Worm (Caenorhabditis elegans) whole organism, L1 larva: Measurements from ENCODE around the gene VC5.2.

Experiments
- F16B12.6 ChIP-seq: fragments of 150-350 bp; optimal IDR thresholded peaks from 2 replicates; lab custom pipeline; 2014; ENCODE audit warnings: missing biosample characterization, missing genetic modification characterization
- ama-1 ChIP-seq: fragments of 150-350 bp; optimal IDR thresholded peaks from 2 replicates; lab custom pipeline; 2014
- ceh-8 ChIP-seq: fragments of 200-800 bp; sonication (Bioruptor generic); optimal IDR thresholded peaks from 2 replicates; lab custom pipeline; 2018; ENCODE audit warnings: mild to moderate bottlenecking, missing genetic modification characterization, moderate library complexity, missing compliant biosample characterization
- ceh-88 ChIP-seq: fragments of 200-800 bp; sonication (Bioruptor generic); IDR thresholded peaks from 2 replicates; pipeline ENCODE4 v1.3.6; 2022; ENCODE audit warnings: missing genetic modification characterization, missing compliant biosample characterization
- efl-3 ChIP-seq: fragments of 200-800 bp; sonication (Bioruptor generic); optimal IDR thresholded peaks from 2 replicates; lab custom pipeline; 2018; ENCODE audit warnings: mild to moderate bottlenecking, missing genetic modification characterization, missing compliant biosample characterization
- egl-27 ChIP-seq, 2 experiments: fragments of 150-350 bp in 1 of 2; sonication (generic microtip); optimal IDR thresholded peaks; 3 replicates each; lab custom pipeline; 2017 to 2018; ENCODE audit warnings: missing biosample characterization in 2 of 2, missing genetic modification characterization in 2 of 2, missing genetic modification reagents in 2 of 2
- lsy-2 ChIP-seq, 2 experiments: fragments of 150-350 bp; optimal IDR thresholded peaks; 2 replicates each; lab custom pipeline; 2014; ENCODE audit warnings: missing biosample characterization in 2 of 2, missing genetic modification characterization in 2 of 2
- nhr-11 ChIP-seq: fragments of 150-350 bp; optimal IDR thresholded peaks from 2 replicates; lab custom pipeline; 2014; ENCODE audit warnings: missing biosample characterization, missing genetic modification characterization
- skn-1 ChIP-seq: fragments of 150-350 bp; optimal IDR thresholded peaks from 2 replicates; lab custom pipeline; 2014; ENCODE audit warnings: missing biosample characterization, missing genetic modification characterization
- swsn-7 ChIP-seq: sonication (generic microtip); optimal IDR thresholded peaks from 2 replicates; lab custom pipeline; 2016; ENCODE audit warnings: missing genetic modification characterization, missing compliant biosample characterization
- tbx-2 ChIP-seq: sonication (generic microtip); optimal IDR thresholded peaks from 2 replicates; lab custom pipeline; 2016; ENCODE audit warnings: missing genetic modification characterization, missing compliant biosample characterization
- unc-130 ChIP-seq: fragments of 150-350 bp; optimal IDR thresholded peaks from 2 replicates; lab custom pipeline; 2017; ENCODE audit warnings: missing biosample characterization, missing genetic modification characterization, inconsistent platforms
- ztf-11 ChIP-seq, 2 experiments: sonication (generic microtip); optimal IDR thresholded peaks; 2 replicates each; lab custom pipeline; 2016 to 2017; ENCODE audit warnings: missing genetic modification characterization in 2 of 2, missing biosample characterization in 1 of 2, missing compliant biosample characterization in 1 of 2

DNA sequence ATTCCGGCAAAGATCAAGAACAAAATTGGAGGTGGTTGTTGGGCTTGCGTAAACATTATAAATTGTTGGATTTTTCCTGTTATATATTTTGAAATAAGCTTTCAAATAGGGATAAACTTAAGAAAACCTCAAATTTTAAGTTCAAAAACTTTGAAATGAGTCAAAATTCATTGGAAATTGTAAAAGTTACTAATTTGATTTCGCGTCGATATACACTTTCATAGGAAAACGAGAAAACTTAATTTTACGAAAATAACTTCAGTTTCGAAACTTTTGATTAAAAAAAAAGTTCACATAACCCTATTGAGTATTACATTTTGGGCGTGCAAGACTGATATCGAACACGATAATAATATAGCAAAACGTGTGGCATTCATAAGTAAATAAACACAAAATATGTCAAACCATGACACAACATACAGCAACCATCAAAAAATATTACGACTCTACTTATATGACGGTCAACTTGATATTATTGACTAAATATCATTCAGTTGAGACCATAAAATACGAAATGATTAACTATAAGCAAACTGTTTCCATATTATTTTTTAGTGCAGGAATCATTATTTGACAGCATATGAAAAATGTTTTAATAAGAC lies 10.5 kb downstream of the VC5.2 start:
- no peak for TF ChIP-seq skn-1
- TF ChIP-seq ztf-11 (tag; optimal IDR thresholded peaks at IDR 0.05; lab: Kevin White, UChicago) = no peak
- no peak for TF ChIP-seq ama-1 (lab: Kevin White, UChicago)
- no peak for TF ChIP-seq ceh-8 (GFP tag; lab: Kevin White, UChicago)
- no peak for TF ChIP-seq tbx-2
- no peak for TF ChIP-seq nhr-11 (tag; lab: Kevin White, UChicago)
- no peak for TF ChIP-seq efl-3
- TF ChIP-seq ceh-88 (GFP tag; lab: Robert Waterston, UW) = no peak
- TF ChIP-seq unc-130 (tag; lab: Kevin White, UChicago) = no peak
- no peak for TF ChIP-seq F16B12.6
- TF ChIP-seq egl-27 (tag; optimal IDR thresholded peaks at IDR 0.05; lab: Kevin White, UChicago) = no peak
- no peak for TF ChIP-seq swsn-7
- TF ChIP-seq lsy-2 (tag; optimal IDR thresholded peaks at IDR 0.05; lab: Kevin White, UChicago) = no peak
